Worm (Caenorhabditis elegans) whole organism, mixed stage, embryonic: ENCODE results near the gene ech-9.

Experiments used
- bed-3 ChIP-seq: fragments of 200-800 bp; sonication (Bioruptor generic); optimal IDR thresholded peaks from 3 replicates; lab custom pipeline; 2018; ENCODE audit warnings: mild to moderate bottlenecking, missing genetic modification characterization, moderate library complexity, missing compliant biosample characterization
- blmp-1 ChIP-seq: fragments of 150-350 bp; optimal IDR thresholded peaks from 2 replicates; lab custom pipeline; 2014; ENCODE audit warnings: missing biosample characterization, missing genetic modification characterization
- ceh-39 ChIP-seq: fragments of 150-350 bp; optimal IDR thresholded peaks from 2 replicates; lab custom pipeline; 2014; ENCODE audit warnings: missing biosample characterization, missing genetic modification characterization
- ceh-43 ChIP-seq: fragments of 200-800 bp; sonication (Bioruptor generic); optimal IDR thresholded peaks from 2 replicates; lab custom pipeline; 2018; ENCODE audit warnings: mild to moderate bottlenecking, missing genetic modification characterization, moderate library complexity, missing compliant biosample characterization
- ceh-83 ChIP-seq: fragments of 200-800 bp; sonication (Bioruptor generic); optimal IDR thresholded peaks from 2 replicates; lab custom pipeline; 2018; ENCODE audit warnings: mild to moderate bottlenecking, missing genetic modification characterization, missing compliant biosample characterization
- drap-1 ChIP-seq: fragments of 200-800 bp; sonication (Bioruptor generic); optimal IDR thresholded peaks from 3 replicates; lab custom pipeline; 2018; ENCODE audit warnings: mild to moderate bottlenecking, missing genetic modification characterization, missing compliant biosample characterization
- elt-1 ChIP-seq: sonication (generic microtip); optimal IDR thresholded peaks from 2 replicates; lab custom pipeline; 2017; ENCODE audit warnings: missing genetic modification characterization, mild to moderate bottlenecking, missing compliant biosample characterization, antibody characterized with exemption, moderate library complexity, borderline replicate concordance; ENCODE audit not compliant: insufficient read depth
- elt-3 ChIP-seq: fragments of 150-350 bp; optimal IDR thresholded peaks from 2 replicates; lab custom pipeline; 2014; ENCODE audit warnings: missing biosample characterization, missing genetic modification characterization
- flh-1 ChIP-seq: fragments of 200-800 bp; sonication (Bioruptor generic); optimal IDR thresholded peaks from 2 replicates; lab custom pipeline; 2018; ENCODE audit warnings: mild to moderate bottlenecking, missing genetic modification characterization, moderate library complexity, missing compliant biosample characterization
- ham-2 ChIP-seq: fragments of 200-800 bp; sonication (Bioruptor generic); optimal IDR thresholded peaks from 2 replicates; lab custom pipeline; 2018; ENCODE audit warnings: mild to moderate bottlenecking, missing genetic modification characterization, missing compliant biosample characterization
- hlh-1 ChIP-seq: fragments of 150-350 bp; optimal IDR thresholded peaks from 2 replicates; lab custom pipeline; 2014; ENCODE audit warnings: missing biosample characterization, missing genetic modification reagents, missing genetic modification characterization
- lin-13 ChIP-seq: fragments of 150-350 bp; optimal IDR thresholded peaks from 2 replicates; lab custom pipeline; 2014; ENCODE audit warnings: missing biosample characterization, missing genetic modification characterization
- lin-32 ChIP-seq: fragments of 200-800 bp; sonication (Bioruptor generic); optimal IDR thresholded peaks from 2 replicates; lab custom pipeline; 2018; ENCODE audit warnings: mild to moderate bottlenecking, missing genetic modification characterization, missing compliant biosample characterization
- lsy-2 ChIP-seq: fragments of 150-350 bp; optimal IDR thresholded peaks from 2 replicates; lab custom pipeline; 2014; ENCODE audit warnings: missing biosample characterization, missing genetic modification characterization
- mab-5 ChIP-seq: fragments of 150-350 bp; optimal IDR thresholded peaks from 2 replicates; lab custom pipeline; 2014; ENCODE audit warnings: missing biosample characterization, missing genetic modification characterization
- mep-1 ChIP-seq: fragments of 150-350 bp; optimal IDR thresholded peaks from 2 replicates; lab custom pipeline; 2017; ENCODE audit warnings: missing biosample characterization, missing genetic modification reagents, missing genetic modification characterization, inconsistent platforms
- mls-2 ChIP-seq: sonication (generic microtip); optimal IDR thresholded peaks from 2 replicates; lab custom pipeline; 2016; ENCODE audit warnings: mild to moderate bottlenecking, missing genetic modification characterization, moderate library complexity, missing compliant biosample characterization
- nhr-12 ChIP-seq: fragments of 150-350 bp; optimal IDR thresholded peaks from 2 replicates; lab custom pipeline; 2014; ENCODE audit warnings: missing biosample characterization, missing genetic modification characterization
- nhr-2 ChIP-seq: fragments of 150-350 bp; optimal IDR thresholded peaks from 2 replicates; lab custom pipeline; 2014; ENCODE audit warnings: missing biosample characterization, missing genetic modification characterization
- nhr-28 ChIP-seq: fragments of 150-350 bp; optimal IDR thresholded peaks from 2 replicates; lab custom pipeline; 2014; ENCODE audit warnings: missing biosample characterization, missing genetic modification characterization
- nhr-76 ChIP-seq: sonication (generic microtip); optimal IDR thresholded peaks from 2 replicates; lab custom pipeline; 2017; ENCODE audit warnings: missing biosample characterization, missing genetic modification characterization
- pha-4 ChIP-seq: fragments of 150-350 bp; optimal IDR thresholded peaks from 2 replicates; lab custom pipeline; 2018; ENCODE audit warnings: missing biosample characterization, missing genetic modification reagents, missing genetic modification characterization
- sem-2 ChIP-seq: fragments of 200-800 bp; sonication (Bioruptor generic); optimal IDR thresholded peaks from 2 replicates; lab custom pipeline; 2018; ENCODE audit warnings: mild to moderate bottlenecking, missing genetic modification characterization, missing compliant biosample characterization
- snpc-4 ChIP-seq: fragments of 150-350 bp; optimal IDR thresholded peaks from 2 replicates; lab custom pipeline; 2014; ENCODE audit warnings: missing biosample characterization, missing genetic modification characterization
- sptf-1 ChIP-seq: sonication (generic microtip); optimal IDR thresholded peaks from 2 replicates; lab custom pipeline; 2017; ENCODE audit warnings: mild to moderate bottlenecking, missing genetic modification characterization, moderate library complexity, missing compliant biosample characterization
- tbx-8 ChIP-seq: fragments of 200-800 bp; sonication (Bioruptor generic); optimal IDR thresholded peaks from 2 replicates; lab custom pipeline; 2018; ENCODE audit warnings: mild to moderate bottlenecking, missing genetic modification characterization, moderate library complexity, missing compliant biosample characterization
- unc-39 ChIP-seq: fragments of 150-350 bp; optimal IDR thresholded peaks from 2 replicates; lab custom pipeline; 2014; ENCODE audit warnings: missing biosample characterization, missing genetic modification characterization
- unc-62 ChIP-seq: fragments of 150-350 bp; optimal IDR thresholded peaks from 2 replicates; lab custom pipeline; 2014; ENCODE audit warnings: missing biosample characterization, missing genetic modification reagents, missing genetic modification characterization
- zip-8 ChIP-seq: fragments of 150-350 bp; optimal IDR thresholded peaks from 2 replicates; lab custom pipeline; 2014; ENCODE audit warnings: missing biosample characterization, missing genetic modification characterization
- ztf-11 ChIP-seq: fragments of 150-350 bp; optimal IDR thresholded peaks from 2 replicates; lab custom pipeline; 2014; ENCODE audit warnings: missing biosample characterization, missing genetic modification characterization

Gene ech-9

ce11 chrIV:10222122-10222589 lies 13.0 kb downstream of the ech-9 start, which contains the start of gene C24F3.2:
C24F3.2 (plus strand) TSS chrIV:10222539.
- TF ChIP-seq ceh-83 (no peak), sptf-1 (no peak), pha-4 (tag; lab: Kevin White, UChicago) (no peak), flh-1 (no peak), mls-2 (tag; lab: Kevin White, UChicago) (peak; percentile 77), bed-3 (GFP tag; lab: Kevin White, UChicago) (no peak), lin-13 (tag; lab: Kevin White, UChicago) (no peak), nhr-2 (peak; percentile 12), hlh-1 (tag; lab: Kevin White, UChicago) (peak; percentile 27), elt-3 (tag; lab: Kevin White, UChicago) (no peak), nhr-28 (tag; lab: Kevin White, UChicago) (no peak), mep-1 (peak; percentile 30), mab-5 (no peak), drap-1 (GFP tag; lab: Kevin White, UChicago) (peak; percentile 11), zip-8 (tag; lab: Kevin White, UChicago) (no peak), blmp-1 (tag; lab: Kevin White, UChicago) (no peak), ceh-43 (GFP tag; lab: Kevin White, UChicago) (no peak), lin-32 (GFP tag; lab: Kevin White, UChicago) (no peak), sem-2 (no peak), tbx-8 (GFP tag; lab: Kevin White, UChicago) (no peak), lsy-2 (tag; lab: Kevin White, UChicago) (peak; percentile 92), ceh-39 (tag; lab: Kevin White, UChicago) (no peak), ham-2 (GFP tag; lab: Kevin White, UChicago) (peak; percentile 94)
- TF ChIP-seq, all 35 proteins: peak for 7

DNA sequence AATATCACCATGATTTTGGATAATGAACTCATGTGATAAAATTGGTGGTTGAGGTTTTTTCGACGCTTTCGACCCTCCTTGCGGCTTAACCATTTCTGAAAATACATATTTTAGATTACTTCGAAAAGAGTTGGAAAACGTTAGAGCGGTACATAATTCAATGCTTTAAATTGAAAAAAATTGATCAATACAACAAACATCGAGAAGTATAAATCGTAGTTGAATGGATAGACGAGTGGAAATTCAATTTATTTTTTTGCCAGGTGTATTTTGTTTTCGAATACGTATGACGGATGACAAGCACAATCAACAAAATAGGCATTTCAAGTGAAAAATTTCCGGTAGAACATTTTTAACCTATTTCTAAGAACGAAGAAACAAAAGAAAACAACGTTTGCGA lies 13.9 kb downstream of the ech-9 start, which contains the start of gene tram-1:
TSS of gene tram-1 (minus strand) at position 101 of the 400 bp plus-strand sequence.
- TF ChIP-seq ceh-39 (tag; lab: Kevin White, UChicago) (no peak), ceh-43 (GFP tag; lab: Kevin White, UChicago) (no peak), unc-62 (GFP tag; lab: Kevin White, UChicago) (no peak), ceh-83 (no peak), unc-39 (tag; lab: Kevin White, UChicago) (no peak), nhr-2 (no peak)
- TF ChIP-seq, all 35 proteins: peak for 0

ce11 chrIV:10219208-10219607 lies 15.9 kb downstream of the ech-9 start, which contains the start of gene qns-1:
qns-1 (minus strand) TSS chrIV:10219308.
- TF ChIP-seq drap-1 (GFP tag; lab: Kevin White, UChicago) (no peak), mep-1 (no peak), sptf-1 (no peak), lin-32 (GFP tag; lab: Kevin White, UChicago) (no peak), elt-3 (tag; lab: Kevin White, UChicago) (no peak), elt-1 (tag; lab: Kevin White, UChicago) (no peak), nhr-76 (tag; lab: Kevin White, UChicago) (no peak), flh-1 (no peak), nhr-28 (tag; lab: Kevin White, UChicago) (no peak), lsy-2 (tag; lab: Kevin White, UChicago) (no peak), unc-62 (GFP tag; lab: Kevin White, UChicago) (no peak), nhr-12 (no peak), ztf-11 (tag; lab: Kevin White, UChicago) (no peak)
- TF ChIP-seq, all 35 proteins: peak for 0

DNA sequence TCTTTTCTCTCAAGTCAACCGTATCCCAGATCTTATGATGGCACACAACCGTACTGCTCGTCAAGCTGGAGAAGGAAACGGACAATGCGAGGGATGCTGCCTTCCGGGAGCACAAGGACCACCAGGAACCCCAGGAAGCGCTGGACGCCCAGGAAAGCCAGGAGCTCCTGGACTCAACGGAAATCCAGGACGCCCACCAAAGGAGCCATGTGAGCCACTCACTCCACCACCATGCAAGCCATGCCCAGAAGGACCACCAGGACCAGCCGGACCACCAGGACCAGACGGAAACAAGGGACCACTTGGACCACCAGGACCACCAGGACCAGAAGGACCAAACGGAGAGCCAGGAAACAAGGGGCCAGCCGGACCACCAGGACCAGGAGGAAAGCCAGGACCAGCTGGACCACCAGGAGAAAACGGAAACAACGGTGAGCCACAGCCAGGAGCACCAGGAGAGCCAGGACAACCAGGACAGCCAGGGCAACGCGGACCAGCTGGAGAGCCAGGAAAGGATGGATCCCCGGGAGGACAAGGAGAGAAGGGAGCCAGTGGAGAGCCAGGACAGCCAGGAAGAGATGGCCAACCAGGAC lies 18.3 kb downstream of the ech-9 start:
- TF ChIP-seq drap-1 (GFP tag; lab: Kevin White, UChicago): no peak
- TF ChIP-seq blmp-1 (tag; lab: Kevin White, UChicago): no peak
- TF ChIP-seq ztf-11 (tag; lab: Kevin White, UChicago): no peak
- TF ChIP-seq ceh-39 (tag; lab: Kevin White, UChicago): no peak
- TF ChIP-seq unc-39 (tag; lab: Kevin White, UChicago): no peak
- TF ChIP-seq bed-3 (GFP tag; lab: Kevin White, UChicago): no peak
- no peak for TF ChIP-seq zip-8 (tag; lab: Kevin White, UChicago)
- TF ChIP-seq lsy-2 (tag; lab: Kevin White, UChicago): no peak
- TF ChIP-seq tbx-8 (GFP tag; lab: Kevin White, UChicago): no peak
- no peak for TF ChIP-seq mls-2 (tag; lab: Kevin White, UChicago)
- TF ChIP-seq nhr-2: no peak
- no peak for TF ChIP-seq snpc-4 (tag; lab: Kevin White, UChicago)
- TF ChIP-seq hlh-1 (tag; lab: Kevin White, UChicago): no peak
- no peak for TF ChIP-seq ceh-43 (GFP tag; lab: Kevin White, UChicago)
- no peak for TF ChIP-seq ham-2 (GFP tag; lab: Kevin White, UChicago)
- no peak for TF ChIP-seq elt-3 (tag; lab: Kevin White, UChicago)
- TF ChIP-seq, all 35 proteins: peak for 0
